Fruit fly (Drosophila melanogaster) whole organism, prepupa: ENCODE results near the gene Snoo.
A peak's percentile ranks its signal among the peaks of the same experiment; 100 is the strongest.

Experiments
- CG11762 ChIP-seq: fragments of 200-800 bp; sonication (Bioruptor generic); optimal IDR thresholded peaks from 3 replicates; lab custom pipeline; 2016; ENCODE audit warnings: missing biosample characterization, missing genetic modification characterization; ENCODE audit not compliant: insufficient read depth
- CG11902 ChIP-seq: fragments of 200-800 bp; sonication (Bioruptor generic); optimal IDR thresholded peaks from 3 replicates; lab custom pipeline; 2016; ENCODE audit warnings: missing biosample characterization, missing genetic modification characterization
- CG32006 ChIP-seq: fragments of 200-800 bp; sonication (Bioruptor generic); optimal IDR thresholded peaks from 3 replicates; lab custom pipeline; 2017; ENCODE audit warnings: missing biosample characterization, mild to moderate bottlenecking, missing genetic modification characterization
- achi ChIP-seq: fragments of 200-800 bp; sonication (Bioruptor generic); optimal IDR thresholded peaks from 3 replicates; lab custom pipeline; 2016; ENCODE audit warnings: missing biosample characterization, missing genetic modification characterization
- fd85E ChIP-seq: fragments of 200-800 bp; sonication (Bioruptor generic); optimal IDR thresholded peaks from 3 replicates; lab custom pipeline; 2016; ENCODE audit warnings: missing biosample characterization, missing genetic modification characterization
- spab ChIP-seq: fragments of 200-800 bp; sonication (Bioruptor generic); optimal IDR thresholded peaks from 2 replicates; lab custom pipeline; 2017; ENCODE audit warnings: missing biosample characterization, mild to moderate bottlenecking, missing genetic modification characterization, missing genetic modification reagents

- no peak for TF ChIP-seq CG11902 (GFP tag; lab: Kevin White, UChicago)
- no peak for TF ChIP-seq achi (GFP tag; lab: Kevin White, UChicago)
- peak; percentile 4 for TF ChIP-seq CG11762 (GFP tag; lab: Kevin White, UChicago)
- TF ChIP-seq fd85E (GFP tag; lab: Kevin White, UChicago), result no peak
- no peak for TF ChIP-seq spab
- no peak for TF ChIP-seq CG32006
Observed at dm6 chr2L:8007160-8007876, 23.3 kb upstream of the Snoo start, which contains the start of gene Spn28Dc.
